Fruit fly (Drosophila melanogaster) Kc167 (cell line): ENCODE results near the gene TpnC25D.

Experiments used
- Myc ChIP-seq: fragments of >200 bp; optimal IDR thresholded peaks from 2 replicates; lab custom pipeline; 2017; ENCODE audit warnings: missing external identifiers
- h ChIP-seq: fragments of >200 bp; optimal IDR thresholded peaks from 3 replicates; lab custom pipeline; 2018; ENCODE audit warnings: missing external identifiers
- psq ChIP-seq: fragments of >200 bp; optimal IDR thresholded peaks from 2 replicates; lab custom pipeline; 2017; ENCODE audit warnings: missing external identifiers
- ttk ChIP-seq: sonication (Bioruptor generic); optimal IDR thresholded peaks from 2 replicates; lab custom pipeline; 2017; ENCODE audit warnings: missing external identifiers

DNA sequence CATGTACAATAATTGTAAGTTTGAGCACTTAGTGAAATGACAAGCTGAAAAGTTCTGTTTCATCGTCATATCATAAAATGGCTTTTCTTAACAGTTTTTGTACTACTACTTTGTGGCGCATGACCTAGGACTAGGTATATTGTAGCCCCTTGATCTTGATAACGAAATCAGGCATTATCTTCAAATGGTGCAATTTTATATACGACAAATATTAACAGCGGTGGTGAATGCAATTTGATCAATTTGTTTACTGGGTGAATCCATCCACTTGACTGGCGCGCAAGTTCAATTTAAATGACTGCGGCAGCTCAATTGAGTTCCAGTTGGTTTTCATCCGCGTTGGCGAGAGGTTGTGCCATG, 6.4 kb upstream of the TpnC25D start, which contains the start of gene Cyp28d1:
- TF ChIP-seq h (lab: Kevin White, UChicago): no peak
- TF ChIP-seq ttk (lab: Kevin White, UChicago): no peak
- no peak for TF ChIP-seq psq (lab: Kevin White, UChicago)
- no peak for TF ChIP-seq Myc (lab: Kevin White, UChicago)
